Fruit fly (Drosophila melanogaster): ENCODE measurements around the gene cm.

cm gene

DNA sequence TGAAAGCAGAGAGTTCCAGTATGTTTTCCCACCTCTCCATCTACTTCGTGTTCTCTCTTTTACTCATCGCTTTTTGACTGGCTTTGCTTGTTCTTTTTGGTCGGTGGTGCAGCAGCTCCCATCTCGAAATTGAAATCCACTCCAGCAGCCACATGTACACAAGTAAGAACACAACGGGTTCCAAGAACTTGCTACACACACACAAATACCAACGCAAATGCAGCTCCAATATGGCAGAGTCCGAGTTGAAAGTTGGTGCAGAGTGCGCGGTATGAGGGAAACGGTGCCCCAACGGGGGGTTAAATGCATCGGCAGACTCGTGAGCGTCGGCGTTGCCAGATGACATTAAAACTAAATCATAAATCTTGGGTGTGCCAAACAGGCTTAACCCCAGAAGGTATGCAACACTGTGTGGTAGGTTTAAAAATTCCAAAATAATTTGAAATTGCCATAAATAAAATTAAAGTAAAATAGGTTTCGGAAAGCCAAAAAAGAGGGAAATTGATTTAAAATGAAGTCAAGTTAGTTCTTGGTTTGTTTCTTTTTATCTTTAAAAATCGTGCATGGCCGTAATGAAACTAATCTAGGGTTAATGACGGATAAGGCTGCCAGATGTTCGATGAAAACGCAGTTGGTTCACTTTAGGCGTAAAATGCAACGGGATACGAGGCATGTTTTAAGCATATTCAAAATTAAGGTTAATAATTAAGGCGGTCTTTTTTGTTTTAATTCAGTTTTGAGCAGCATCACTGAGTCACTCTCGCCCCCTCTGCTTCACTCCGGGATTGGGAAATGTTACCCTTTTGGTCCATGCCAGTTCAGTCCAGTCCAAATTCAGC, 13.1 kb downstream of the cm start (continued):
- TF ChIP-seq ftz-f1 (GFP tag; optimal IDR thresholded peaks at IDR 0.05) = no peak
- peak; percentile 10 for TF ChIP-seq CG7839 (tag; optimal IDR thresholded peaks at IDR 0.05)
- TF ChIP-seq E2f2 (GFP tag; IDR thresholded peaks at IDR 0.05) = no peak
- TF ChIP-seq NC2β (GFP tag; optimal IDR thresholded peaks at IDR 0.05) = no peak
- no peak for TF ChIP-seq amos (GFP tag; IDR thresholded peaks at IDR 0.05; ENCODE audit: partially characterized antibody)
- no peak for TF ChIP-seq Doc2 (GFP tag; IDR thresholded peaks at IDR 0.05)
- 0 out of 2 replicates have a peak, but pooled peaks have one; percentile 14 for TF ChIP-seq lmd (GFP tag; IDR thresholded peaks at IDR 0.05)
- TF ChIP-seq vnd (GFP tag; IDR thresholded peaks at IDR 0.05; ENCODE audit: partially characterized antibody) = no peak
- TF ChIP-seq zen2 (GFP tag; IDR thresholded peaks at IDR 0.05; ENCODE audit: partially characterized antibody) = no peak
- TF ChIP-seq HLH3B (GFP tag; IDR thresholded peaks at IDR 0.05) = peak; percentile 33; the same call in 1 of the 2 replicates
- TF ChIP-seq sqz (GFP tag; optimal IDR thresholded peaks at IDR 0.05) = no peak
- no peak for TF ChIP-seq mirr (GFP tag; optimal IDR thresholded peaks at IDR 0.05)
- TF ChIP-seq Abd-B (GFP tag; optimal IDR thresholded peaks at IDR 0.05) = peak; percentile 35
- TF ChIP-seq cg (GFP tag; optimal IDR thresholded peaks at IDR 0.05) = peak; percentile 54
- no peak for TF ChIP-seq Hand (GFP tag; optimal IDR thresholded peaks at IDR 0.05)
- no peak for TF ChIP-seq HLHmδ (GFP tag; optimal IDR thresholded peaks at IDR 0.05)
- no peak for TF ChIP-seq CG5180 (GFP tag; optimal IDR thresholded peaks at IDR 0.05)
- TF ChIP-seq nerfin-2 (GFP tag; IDR thresholded peaks at IDR 0.05; ENCODE audit: partially characterized antibody) = no peak
- TF ChIP-seq inv (GFP tag; IDR thresholded peaks at IDR 0.05; ENCODE audit: partially characterized antibody) = no peak
- no peak for TF ChIP-seq CG9215 (GFP tag; IDR thresholded peaks at IDR 0.05)
- TF ChIP-seq CG4820 (GFP tag; optimal IDR thresholded peaks at IDR 0.05) = peak; percentile 0
- no peak for TF ChIP-seq trh (GFP tag; optimal IDR thresholded peaks at IDR 0.05)
- no peak for TF ChIP-seq CG7372 (GFP tag; IDR thresholded peaks at IDR 0.05)
- TF ChIP-seq CG7556 (GFP tag; optimal IDR thresholded peaks at IDR 0.05) = peak; percentile 13
- peak; percentile 12 for TF ChIP-seq oc (tag; optimal IDR thresholded peaks at IDR 0.05)

dm6 chrX:6996965-6997652, 13.8 kb downstream of the cm start:
- peak; percentile 96 for TF ChIP-seq mirr (GFP tag; optimal IDR thresholded peaks at IDR 0.05)
- peak; percentile 41 for TF ChIP-seq HmgZ (tag; optimal IDR thresholded peaks at IDR 0.05)
- TF ChIP-seq Lim3 (GFP tag; IDR thresholded peaks at IDR 0.05) = no peak
- TF ChIP-seq CG15479 (GFP tag; optimal IDR thresholded peaks at IDR 0.05) = peak; percentile 72
- TF ChIP-seq CG8281 (tag; optimal IDR thresholded peaks at IDR 0.05) = peak; percentile 32
- TF ChIP-seq vnd (GFP tag; IDR thresholded peaks at IDR 0.05; ENCODE audit: partially characterized antibody) = peak; percentile 40; the same call in 2 of the 3 replicates
- TF ChIP-seq Vsx1 (GFP tag; optimal IDR thresholded peaks at IDR 0.05) = peak; percentile 57
- TF ChIP-seq run (tag; optimal IDR thresholded peaks at IDR 0.05) = no peak
- TF ChIP-seq CG13894 (tag; optimal IDR thresholded peaks at IDR 0.05) = peak; percentile 81
- peak; percentile 92 for TF ChIP-seq CG34376 (GFP tag; optimal IDR thresholded peaks at IDR 0.05)
- no peak for TF ChIP-seq scrt (GFP tag; optimal IDR thresholded peaks at IDR 0.05)
- no peak for TF ChIP-seq CG7372 (GFP tag; IDR thresholded peaks at IDR 0.05)
- no peak for TF ChIP-seq CG7928 (GFP tag; optimal IDR thresholded peaks at IDR 0.05)
- TF ChIP-seq CG31441 (GFP tag; IDR thresholded peaks at IDR 0.05) = no peak
- peak; percentile 31 for TF ChIP-seq Lpt (GFP tag; optimal IDR thresholded peaks at IDR 0.05)
- TF ChIP-seq Hey (tag; optimal IDR thresholded peaks at IDR 0.05) = peak; percentile 37
- no peak for TF ChIP-seq E2f2 (GFP tag; IDR thresholded peaks at IDR 0.05)
- peak; percentile 8 for TF ChIP-seq D19A (tag; optimal IDR thresholded peaks at IDR 0.05)
- TF ChIP-seq CG3065 (GFP tag; optimal IDR thresholded peaks at IDR 0.05) = no peak
- TF ChIP-seq yki (optimal IDR thresholded peaks at IDR 0.05) = peak; percentile 7
- TF ChIP-seq Pdp1 (GFP tag; optimal IDR thresholded peaks at IDR 0.05) = peak in 1 of 2 experiments; percentile 97
- TF ChIP-seq Dip3 (GFP tag; optimal IDR thresholded peaks at IDR 0.05) = no peak
- peak; percentile 51 for TF ChIP-seq Med (GFP tag)
- no peak for TF ChIP-seq gt (GFP tag; IDR thresholded peaks at IDR 0.05)
- no peak for TF ChIP-seq onecut (GFP tag; IDR thresholded peaks at IDR 0.05)
- no peak for TF ChIP-seq CG16779 (GFP tag; IDR thresholded peaks at IDR 0.05)
